Worm (Caenorhabditis elegans) whole organism, midembryonic: ENCODE data around the gene igcm-1.
A peak's percentile ranks its signal among the peaks of the same experiment; 100 is the strongest.

Source experiments
- T22C8.4 ChIP-seq: fragments of 200-800 bp; sonication (Bioruptor generic); IDR thresholded peaks from 2 replicates; pipeline ENCODE4 v1.3.6; 2022; ENCODE audit warnings: missing genetic modification characterization, missing compliant biosample characterization
- cog-1 ChIP-seq: sonication (generic microtip); optimal IDR thresholded peaks from 2 replicates; lab custom pipeline; 2016; ENCODE audit warnings: missing genetic modification characterization, missing compliant biosample characterization
- flt-1 ChIP-seq: fragments of 200-800 bp; sonication (Bioruptor generic); IDR thresholded peaks from 2 replicates; pipeline ENCODE4 v1.3.6; 2022; ENCODE audit warnings: missing genetic modification characterization, missing compliant biosample characterization
- med-1 ChIP-seq: sonication (generic microtip); optimal IDR thresholded peaks from 2 replicates; lab custom pipeline; 2017; ENCODE audit warnings: missing genetic modification characterization, mild to moderate bottlenecking, missing compliant biosample characterization, antibody characterized with exemption, missing genetic modification reagents; ENCODE audit not compliant: insufficient read depth
- ref-1 ChIP-seq: fragments of 200-800 bp; sonication (Bioruptor generic); conservative IDR thresholded peaks from 2 replicates; pipeline ENCODE4 v1.3.6; 2022; ENCODE audit warnings: missing genetic modification reagents, missing genetic modification characterization, missing compliant biosample characterization
- tab-1 ChIP-seq: fragments of 200-800 bp; sonication (Bioruptor generic); IDR thresholded peaks from 2 replicates; pipeline ENCODE4 v1.3.6; 2022; ENCODE audit warnings: missing genetic modification characterization, missing compliant biosample characterization

- TF ChIP-seq ref-1 (GFP tag; lab: Robert Waterston, UW), result no peak
- TF ChIP-seq cog-1 (tag; lab: Kevin White, UChicago), result peak; percentile 34
- no peak for TF ChIP-seq med-1
- TF ChIP-seq T22C8.4 (GFP tag; lab: Robert Waterston, UW), result no peak
- no peak for TF ChIP-seq tab-1 (GFP tag; lab: Robert Waterston, UW)
- TF ChIP-seq flt-1, result no peak
Observed at ce11 chrX:876935-877334, 25.6 kb upstream of the igcm-1 start, which contains the start of gene ZC13.1.
